Worm (Caenorhabditis elegans) whole organism, dauer: ENCODE measurements around the gene emc-2.
"Not testable (repeated sequence)": the region's sequence is repeated elsewhere in the genome, so short reads cannot be mapped to it uniquely, and the experiment has no call there.

Experiments used
- unc-62 ChIP-seq: sonication (generic microtip); optimal IDR thresholded peaks from 2 replicates; lab custom pipeline; 2017; ENCODE audit warnings: missing biosample characterization, missing genetic modification reagents, missing genetic modification characterization

emc-2 gene

ce11 chrII:1309892-1310516, 4.1 kb upstream of the emc-2 start, which contains the start of the genes alh-6 and fcho-1:
TSS of gene alh-6 (minus strand) at chrII:1310133.
TSS of gene fcho-1 (plus strand) at chrII:1310515.
- TF ChIP-seq unc-62 (GFP tag; lab: Kevin White, UChicago) = no peak

ce11 chrII:1306550-1306949, 614 bp upstream of the emc-2 start:
- TF ChIP-seq unc-62 (GFP tag; lab: Kevin White, UChicago) = no peak

ce11 chrII:1301554-1301953, 4.4 kb downstream of the emc-2 start, which contains the start of gene glb-31:
TSS of gene glb-31 (minus strand) at chrII:1301654.
- TF ChIP-seq unc-62 (GFP tag; lab: Kevin White, UChicago) = no peak

- TF ChIP-seq unc-62 (GFP tag; lab: Kevin White, UChicago) = no peak
Observed at ce11 chrII:1298169-1298568, 7.8 kb downstream of the emc-2 start, which contains the start of gene Y57G7A.1. TSS of gene Y57G7A.1 (plus strand) at chrII:1298469.

ce11 chrII:1297697-1298093, 8.2 kb downstream of the emc-2 start:
- no peak for TF ChIP-seq unc-62 (GFP tag; lab: Kevin White, UChicago)

ce11 chrII:1297044-1297696, 8.8 kb downstream of the emc-2 start:
- TF ChIP-seq unc-62 (GFP tag; lab: Kevin White, UChicago) = no peak

ce11 chrII:1295776-1296175, 10.2 kb downstream of the emc-2 start, which contains the start of gene Y57G7A.2:
TSS of gene Y57G7A.2 (plus strand) at chrII:1296076.
- TF ChIP-seq unc-62 (GFP tag; lab: Kevin White, UChicago) = no peak

- TF ChIP-seq unc-62 (GFP tag; lab: Kevin White, UChicago) = no peak
Observed at ce11 chrII:1293157-1293556, 12.8 kb downstream of the emc-2 start, which contains the start of gene srz-64. TSS of gene srz-64 (minus strand) at chrII:1293257.

- TF ChIP-seq unc-62 (GFP tag; lab: Kevin White, UChicago) = no peak
Observed at ce11 chrII:1285514-1285913, 20.4 kb downstream of the emc-2 start, which contains the start of the genes Y57G7A.6 and Y57G7A.3. TSS of gene Y57G7A.6 (minus strand) at chrII:1285614. TSS of gene Y57G7A.3 (plus strand) at chrII:1285782.

ce11 chrII:1284985-1285384, 21.0 kb downstream of the emc-2 start:
- no peak for TF ChIP-seq unc-62 (GFP tag; lab: Kevin White, UChicago)

- TF ChIP-seq unc-62 (GFP tag; lab: Kevin White, UChicago) = not testable (repeated sequence)
Observed at ce11 chrII:1278350-1278749, 27.6 kb downstream of the emc-2 start, which contains the start of gene srz-63. TSS of gene srz-63 (plus strand) at chrII:1278650.

- no peak for TF ChIP-seq unc-62 (GFP tag; lab: Kevin White, UChicago)
Observed at ce11 chrII:1276778-1277177, 29.2 kb downstream of the emc-2 start, which contains the start of gene Y57G7A.11. TSS of gene Y57G7A.11 (minus strand) at chrII:1276878.

- TF ChIP-seq unc-62 (GFP tag; lab: Kevin White, UChicago) = no peak
Observed at ce11 chrII:1275439-1275838, 30.5 kb downstream of the emc-2 start, which contains the start of gene Y57G7A.5. TSS of gene Y57G7A.5 (minus strand) at chrII:1275539.

ce11 chrII:1271814-1272213, 34.1 kb downstream of the emc-2 start, which contains the start of gene srw-66:
TSS of gene srw-66 (minus strand) at chrII:1271914.
- TF ChIP-seq unc-62 (GFP tag; lab: Kevin White, UChicago) = no peak

- no peak for TF ChIP-seq unc-62 (GFP tag; lab: Kevin White, UChicago)
Observed at ce11 chrII:1266790-1267189, 39.1 kb downstream of the emc-2 start, which contains the start of gene oac-30. TSS of gene oac-30 (minus strand) at chrII:1266890.

- TF ChIP-seq unc-62 (GFP tag; lab: Kevin White, UChicago) = no peak
Observed at ce11 chrII:1258634-1259033, 47.3 kb downstream of the emc-2 start, which contains the start of gene clpr-2. TSS of gene clpr-2 (plus strand) at chrII:1258934.
